Worm (Caenorhabditis elegans) whole organism, young adult: ENCODE data around the gene hlh-27.

Experiments used
- F22D6.2 ChIP-seq: sonication (generic microtip); optimal IDR thresholded peaks from 2 replicates; lab custom pipeline; 2016; ENCODE audit warnings: mild to moderate bottlenecking, missing genetic modification characterization, missing compliant biosample characterization
- F23B12.7 ChIP-seq: sonication (generic microtip); optimal IDR thresholded peaks from 2 replicates; lab custom pipeline; 2017; ENCODE audit warnings: missing genetic modification characterization, mild to moderate bottlenecking, missing compliant biosample characterization, antibody characterized with exemption, moderate library complexity; ENCODE audit not compliant: insufficient read depth
- akir-1 ChIP-seq: fragments of 200-800 bp; sonication (Bioruptor generic); optimal IDR thresholded peaks from 2 replicates; lab custom pipeline; 2018; ENCODE audit warnings: mild to moderate bottlenecking, missing genetic modification characterization, moderate library complexity, missing compliant biosample characterization
- ama-1 ChIP-seq, 3 experiments: fragments of 150-350 bp in 1 of 3; sonication (generic microtip) in 2 of 3; optimal IDR thresholded peaks; 2 replicates each; lab custom pipeline; 2014 to 2018; ENCODE audit warnings: missing biosample characterization in 2 of 3, missing genetic modification characterization in 2 of 3, missing genetic modification reagents in 2 of 3
- bed-2 ChIP-seq: fragments of 200-800 bp; sonication (Bioruptor generic); IDR thresholded peaks from 2 replicates; pipeline ENCODE4 v1.3.6; 2022; ENCODE audit warnings: missing genetic modification reagents, missing genetic modification characterization, missing compliant biosample characterization
- ceh-91 ChIP-seq: fragments of 200-800 bp; sonication (Bioruptor generic); IDR thresholded peaks from 2 replicates; pipeline ENCODE4 v1.3.6; 2022; ENCODE audit warnings: missing genetic modification reagents, missing genetic modification characterization, missing compliant biosample characterization
- dpff-1 ChIP-seq: sonication (generic microtip); optimal IDR thresholded peaks from 2 replicates; lab custom pipeline; 2017; ENCODE audit warnings: mild to moderate bottlenecking, missing genetic modification characterization, missing compliant biosample characterization
- nhr-80 ChIP-seq: sonication (generic microtip); optimal IDR thresholded peaks from 2 replicates; lab custom pipeline; 2016; ENCODE audit warnings: missing genetic modification characterization, missing compliant biosample characterization
- nhr-90 ChIP-seq: sonication (generic microtip); optimal IDR thresholded peaks from 2 replicates; lab custom pipeline; 2016; ENCODE audit warnings: missing genotype, mild to moderate bottlenecking, missing genetic modification characterization, missing compliant biosample characterization
- pha-4 ChIP-seq: fragments of 150-350 bp; sonication (generic microtip); optimal IDR thresholded peaks from 2 replicates; lab custom pipeline; 2014; ENCODE audit warnings: missing biosample characterization, missing genetic modification reagents, missing genetic modification characterization
- unc-130 ChIP-seq: sonication (generic microtip); optimal IDR thresholded peaks from 2 replicates; lab custom pipeline; 2016; ENCODE audit warnings: missing genetic modification reagents, missing genetic modification characterization, missing compliant biosample characterization
- unc-62 ChIP-seq: fragments of 150-350 bp; optimal IDR thresholded peaks from 2 replicates; lab custom pipeline; 2014; ENCODE audit warnings: missing biosample characterization, missing genetic modification reagents, missing genetic modification characterization
- ztf-26 ChIP-seq: sonication (generic microtip); optimal IDR thresholded peaks from 2 replicates; lab custom pipeline; 2017; ENCODE audit warnings: missing genetic modification characterization, missing compliant biosample characterization

DNA sequence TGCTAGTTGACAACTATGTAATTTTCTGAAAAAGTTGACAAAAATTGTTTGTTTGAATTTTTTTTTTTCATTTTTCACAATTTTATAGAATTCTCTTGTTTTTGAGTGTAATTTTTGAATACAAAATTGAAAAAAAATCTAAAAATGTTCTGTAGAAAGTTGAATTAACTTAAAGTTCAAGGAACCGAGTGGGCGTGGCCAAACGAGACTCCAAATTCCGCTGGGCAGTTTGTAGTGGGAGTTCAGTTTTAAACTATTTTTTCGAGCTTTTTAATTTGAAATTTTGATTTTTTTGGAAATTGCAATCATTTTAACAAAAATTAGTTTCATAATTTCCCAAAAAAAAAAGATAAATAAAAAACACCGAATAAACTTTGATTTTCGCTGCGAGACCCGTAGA is 2.9 kb downstream of the hlh-27 start:
- no peak for TF ChIP-seq F23B12.7 (tag; lab: Kevin White, UChicago)
- TF ChIP-seq nhr-80 (tag; lab: Kevin White, UChicago), result no peak
- TF ChIP-seq dpff-1, result no peak
- TF ChIP-seq akir-1, result no peak
- no peak for TF ChIP-seq nhr-90
- TF ChIP-seq unc-62 (GFP tag; lab: Kevin White, UChicago), result no peak
- no peak for TF ChIP-seq unc-130 (GFP tag; lab: Kevin White, UChicago)
- TF ChIP-seq bed-2 (GFP tag; lab: Robert Waterston, UW), result no peak
- TF ChIP-seq pha-4 (tag; lab: Kevin White, UChicago), result no peak
- TF ChIP-seq ama-1 (optimal IDR thresholded peaks at IDR 0.05; lab: Kevin White, UChicago), result no peak
- no peak for TF ChIP-seq ama-1 (GFP tag; optimal IDR thresholded peaks at IDR 0.05; lab: Kevin White, UChicago)
- no peak for TF ChIP-seq ztf-26 (tag; lab: Kevin White, UChicago)
- TF ChIP-seq F22D6.2 (tag; lab: Kevin White, UChicago), result no peak
- TF ChIP-seq ceh-91, result no peak
